Fruit fly (Drosophila melanogaster) whole organism, adult: ENCODE results near the gene Jhbp13.

Source experiments
- CG11617 ChIP-seq: fragments of 200-800 bp; sonication (Bioruptor generic); optimal IDR thresholded peaks from 2 replicates; lab custom pipeline; 2017; ENCODE audit warnings: mild to moderate bottlenecking, missing biosample characterization, missing genetic modification reagents, missing genetic modification characterization
- CG12768 ChIP-seq: fragments of 200-800 bp; sonication (Bioruptor generic); optimal IDR thresholded peaks from 2 replicates; lab custom pipeline; 2017; ENCODE audit warnings: missing biosample characterization, missing genetic modification characterization, mild to moderate bottlenecking, moderate library complexity, missing genetic modification reagents
- CG14711 ChIP-seq: fragments of 200-800 bp; sonication (Bioruptor generic); optimal IDR thresholded peaks from 2 replicates; lab custom pipeline; 2018; ENCODE audit warnings: missing biosample characterization, mild to moderate bottlenecking, missing genetic modification characterization, moderate library complexity
- CG1620 ChIP-seq: fragments of 200-800 bp; sonication (Bioruptor generic); optimal IDR thresholded peaks from 2 replicates; lab custom pipeline; 2016; ENCODE audit warnings: missing biosample characterization, missing genetic modification characterization
- CG33017 ChIP-seq: fragments of 200-800 bp; sonication (Bioruptor generic); optimal IDR thresholded peaks from 2 replicates; lab custom pipeline; 2018; ENCODE audit warnings: missing biosample characterization, mild to moderate bottlenecking, missing genetic modification characterization, moderate library complexity
- CG5204 ChIP-seq: fragments of 200-800 bp; sonication (Bioruptor generic); optimal IDR thresholded peaks from 2 replicates; lab custom pipeline; 2016; ENCODE audit warnings: missing biosample characterization, missing genetic modification characterization
- CG7045 ChIP-seq: fragments of 200-800 bp; sonication (Bioruptor generic); optimal IDR thresholded peaks from 2 replicates; lab custom pipeline; 2017; ENCODE audit warnings: missing biosample characterization, mild to moderate bottlenecking, missing genetic modification characterization
- CG7101 ChIP-seq: fragments of 200-800 bp; sonication (Bioruptor generic); optimal IDR thresholded peaks from 2 replicates; lab custom pipeline; 2018; ENCODE audit warnings: missing biosample characterization, mild to moderate bottlenecking, missing genetic modification characterization, moderate library complexity
- Clk ChIP-seq: fragments of 200-800 bp; sonication (Bioruptor generic); optimal IDR thresholded peaks from 2 replicates; lab custom pipeline; 2017; ENCODE audit warnings: missing biosample characterization, missing genetic modification characterization
- Crg-1 ChIP-seq: fragments of 200-800 bp; sonication (Bioruptor generic); optimal IDR thresholded peaks from 2 replicates; lab custom pipeline; 2016; ENCODE audit warnings: missing biosample characterization, missing genetic modification characterization
- Hr96 ChIP-seq: fragments of 200-800 bp; sonication (Bioruptor generic); optimal IDR thresholded peaks from 2 replicates; lab custom pipeline; 2016; ENCODE audit warnings: missing biosample characterization, missing genetic modification characterization
- Mnt ChIP-seq: fragments of 200-800 bp; sonication (Bioruptor generic); optimal IDR thresholded peaks from 2 replicates; lab custom pipeline; 2016; ENCODE audit warnings: missing biosample characterization, mild to moderate bottlenecking, missing genetic modification characterization
- bab1 ChIP-seq: fragments of 200-800 bp; sonication (Bioruptor generic); optimal IDR thresholded peaks from 3 replicates; lab custom pipeline; 2019; ENCODE audit warnings: missing biosample characterization, mild to moderate bottlenecking, missing genetic modification characterization, moderate library complexity
- cic ChIP-seq: fragments of 200-800 bp; sonication (Bioruptor generic); optimal IDR thresholded peaks from 2 replicates; lab custom pipeline; 2017; ENCODE audit warnings: missing biosample characterization, mild to moderate bottlenecking, missing genetic modification characterization, moderate library complexity
- cnc ChIP-seq, 2 experiments: fragments of >200 bp; optimal IDR thresholded peaks; 2 replicates each; lab custom pipeline; 2017
- kay ChIP-seq: fragments of 200-800 bp; sonication (Bioruptor generic); peaks from one replicate; lab custom pipeline; 2016; ENCODE audit warnings: missing biosample characterization, missing genetic modification characterization, borderline replicate concordance
- ovo ChIP-seq: fragments of 200-800 bp; sonication (Bioruptor generic); optimal IDR thresholded peaks from 2 replicates; lab custom pipeline; 2016; ENCODE audit warnings: missing biosample characterization, missing genetic modification characterization
- pad ChIP-seq: fragments of 200-800 bp; sonication (Bioruptor generic); optimal IDR thresholded peaks from 3 replicates; lab custom pipeline; 2017; ENCODE audit warnings: missing biosample characterization, missing genetic modification characterization, mild to moderate bottlenecking, moderate library complexity, missing genetic modification reagents
- tj ChIP-seq: fragments of 200-800 bp; sonication (Bioruptor generic); optimal IDR thresholded peaks from 3 replicates; lab custom pipeline; 2017; ENCODE audit warnings: missing biosample characterization, mild to moderate bottlenecking, missing genetic modification characterization, moderate library complexity
- toe ChIP-seq: fragments of 200-800 bp; sonication (Bioruptor generic); optimal IDR thresholded peaks from 2 replicates; lab custom pipeline; 2016; ENCODE audit warnings: missing biosample characterization, missing genetic modification characterization

The Jhbp13 gene

DNA sequence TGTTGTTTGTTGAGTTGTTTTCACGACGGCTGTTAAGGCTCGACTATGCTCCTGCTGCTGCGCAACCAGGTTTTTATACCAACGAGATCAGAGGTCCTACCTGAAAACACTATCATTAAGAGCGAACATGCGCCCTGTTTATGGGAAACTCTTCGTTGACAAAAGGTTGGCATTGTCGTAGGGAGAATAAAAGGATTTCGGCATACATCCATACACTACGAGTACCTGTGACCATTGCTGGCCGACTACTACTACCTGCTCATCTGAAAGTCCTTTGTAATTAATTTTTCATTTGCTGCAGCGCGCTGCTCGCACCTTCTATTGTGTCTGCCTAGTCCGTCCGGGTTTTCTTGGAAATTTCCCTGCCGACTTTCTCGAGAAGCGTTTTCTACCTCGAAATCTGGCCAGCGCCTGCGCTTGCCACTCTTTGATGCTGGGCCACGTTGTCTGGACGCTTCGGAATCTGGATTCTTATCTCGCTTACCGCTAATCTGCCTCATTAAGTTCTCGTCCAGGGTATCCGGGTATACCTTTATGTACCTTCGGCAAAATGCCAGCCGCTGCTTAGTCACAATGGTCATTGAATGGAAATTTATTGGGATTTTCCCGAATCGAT lies 14.5 kb upstream of the Jhbp13 start, which contains the start of gene CG15480:
Gene CG15480 (minus strand): TSS at position 51 of the 616 bp plus-strand sequence.
- TF ChIP-seq tj (GFP tag; lab: Kevin White, UChicago) (no peak), Hr96 (GFP tag; lab: Kevin White, UChicago) (no peak), kay (no peak), bab1 (GFP tag; lab: Kevin White, UChicago) (no peak), CG1620 (GFP tag; lab: Kevin White, UChicago) (no peak), CG7101 (tag; lab: Kevin White, UChicago) (no peak), CG14711 (tag; lab: Kevin White, UChicago) (no peak), cnc (optimal IDR thresholded peaks at IDR 0.05; lab: Kevin White, UChicago) (no peak)

DNA sequence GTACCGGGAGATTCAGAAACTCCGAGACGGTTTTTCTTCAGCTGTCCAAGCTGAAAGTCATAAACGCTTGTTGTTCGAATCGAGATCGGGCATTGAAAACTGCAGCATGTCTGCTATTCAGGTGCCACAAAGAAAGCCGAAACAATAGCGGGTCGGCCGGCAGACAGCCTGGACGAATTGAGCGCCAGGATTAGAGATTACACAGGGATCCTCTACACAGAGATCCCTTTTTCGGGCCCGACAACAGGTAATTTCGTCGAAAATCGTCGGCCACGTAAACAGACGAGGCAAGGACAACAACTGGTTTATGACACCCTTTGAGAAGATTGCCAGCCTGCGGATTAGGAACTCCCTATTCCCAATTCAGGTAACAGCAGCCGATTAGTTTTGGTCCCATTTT lies 12.5 kb upstream of the Jhbp13 start, which contains the start of gene CG16813:
Gene CG16813 (plus strand): TSS at position 288 of the 400 bp plus-strand sequence.
- TF ChIP-seq CG33017 (tag; lab: Kevin White, UChicago) (no peak), cnc (optimal IDR thresholded peaks at IDR 0.05; lab: Kevin White, UChicago) (no peak), Hr96 (GFP tag; lab: Kevin White, UChicago) (no peak)

dm6 chr2L:13229388-13229882 lies 10.4 kb upstream of the Jhbp13 start, which contains the start of gene CG16815:
Gene CG16815, plus strand, starts transcription at chr2L:13229832.
- TF ChIP-seq toe (GFP tag; lab: Kevin White, UChicago) (no peak), CG12768 (GFP tag; lab: Kevin White, UChicago) (no peak), Mnt (GFP tag; lab: Kevin White, UChicago) (no peak), tj (GFP tag; lab: Kevin White, UChicago) (no peak), CG5204 (GFP tag; lab: Kevin White, UChicago) (no peak), kay (no peak), CG11617 (GFP tag; lab: Kevin White, UChicago) (no peak), bab1 (GFP tag; lab: Kevin White, UChicago) (no peak), Clk (no peak), CG33017 (tag; lab: Kevin White, UChicago) (no peak), Crg-1 (GFP tag; lab: Kevin White, UChicago) (no peak), CG7101 (tag; lab: Kevin White, UChicago) (no peak), CG7045 (GFP tag; lab: Kevin White, UChicago) (no peak), ovo (GFP tag; lab: Kevin White, UChicago) (no peak), CG14711 (tag; lab: Kevin White, UChicago) (no peak), pad (GFP tag; lab: Kevin White, UChicago) (no peak), cnc (optimal IDR thresholded peaks at IDR 0.05; lab: Kevin White, UChicago) (no peak), cic (GFP tag; lab: Kevin White, UChicago) (no peak), CG1620 (GFP tag; lab: Kevin White, UChicago) (no peak)

DNA sequence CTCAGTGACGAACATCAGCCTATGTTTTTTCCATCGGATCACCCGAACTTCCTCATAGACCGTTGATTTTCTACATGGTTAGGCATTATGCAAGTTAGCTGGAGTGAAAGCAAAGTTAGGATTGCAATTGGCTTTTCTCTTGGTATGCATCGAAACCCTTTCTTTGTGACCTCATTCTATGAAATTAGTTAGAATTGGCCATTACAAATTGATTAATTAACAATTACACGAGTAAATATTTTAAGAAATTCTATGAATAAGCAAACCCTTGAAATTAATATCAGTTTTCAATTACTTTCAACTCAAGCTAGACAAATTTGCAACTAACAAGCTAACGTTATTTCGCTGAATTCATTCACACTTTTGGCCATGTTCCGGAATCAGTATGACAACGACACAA lies 8.1 kb upstream of the Jhbp13 start, which contains the start of gene Prosalpha6T:
Gene Prosalpha6T (plus strand): TSS at position 301 of the 400 bp plus-strand sequence.
- TF ChIP-seq kay, result peak; percentile 6
- no peak for TF ChIP-seq ovo (GFP tag; lab: Kevin White, UChicago)
- no peak for TF ChIP-seq pad (GFP tag; lab: Kevin White, UChicago)
- TF ChIP-seq CG5204 (GFP tag; lab: Kevin White, UChicago), result no peak
- TF ChIP-seq Hr96 (GFP tag; lab: Kevin White, UChicago), result no peak
- TF ChIP-seq bab1 (GFP tag; lab: Kevin White, UChicago), result no peak
- no peak for TF ChIP-seq CG33017 (tag; lab: Kevin White, UChicago)

DNA sequence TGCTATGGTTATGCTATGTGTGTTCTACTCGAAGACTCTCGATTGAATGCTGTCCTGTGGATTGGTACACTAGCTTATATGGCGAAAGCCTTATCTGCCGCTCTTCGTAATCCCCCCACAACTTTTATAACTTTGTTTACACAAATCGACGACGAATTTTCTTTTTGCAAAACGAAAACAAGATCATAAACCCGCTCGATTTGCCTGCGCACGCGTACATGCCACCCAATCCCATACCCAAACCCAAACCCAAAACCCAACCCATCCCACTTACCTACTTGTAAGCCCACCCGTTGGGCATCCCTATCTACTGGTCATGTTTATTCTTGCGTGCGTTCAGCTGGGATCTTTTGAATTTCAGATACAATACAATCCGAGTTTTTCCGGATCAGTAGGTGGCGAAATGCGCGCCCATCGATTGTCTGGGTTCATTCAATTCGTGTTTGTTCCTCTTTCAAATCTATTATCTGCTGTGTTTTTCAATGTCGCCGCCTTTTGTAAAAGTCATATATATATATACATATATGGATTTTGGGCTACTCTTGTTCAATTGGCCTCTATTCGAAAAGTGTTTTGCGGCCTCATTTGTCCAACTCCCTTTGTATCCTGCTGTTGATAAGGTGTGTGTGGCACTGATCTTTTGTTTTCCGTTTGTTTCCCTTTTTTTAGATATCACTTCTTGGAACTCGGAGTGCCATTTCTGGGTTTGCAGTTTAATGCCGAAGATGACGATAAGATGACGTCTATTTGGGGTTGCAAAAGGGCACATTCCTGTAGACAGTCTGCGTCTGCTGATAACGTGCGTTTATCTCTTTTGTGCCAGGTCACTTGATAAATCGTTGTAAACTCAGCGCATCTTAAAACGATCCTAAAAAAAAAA lies 4.9 kb upstream of the Jhbp13 start, which contains the start of gene Mabi:
Gene Mabi (minus strand): TSS at position 51 of the 880 bp plus-strand sequence.
- TF ChIP-seq Mnt (GFP tag; lab: Kevin White, UChicago) (no peak), Crg-1 (GFP tag; lab: Kevin White, UChicago) (no peak), CG5204 (GFP tag; lab: Kevin White, UChicago) (no peak), Clk (no peak), Hr96 (GFP tag; lab: Kevin White, UChicago) (no peak), kay (no peak), CG33017 (tag; lab: Kevin White, UChicago) (no peak), cic (GFP tag; lab: Kevin White, UChicago) (no peak), CG11617 (GFP tag; lab: Kevin White, UChicago) (no peak), tj (GFP tag; lab: Kevin White, UChicago) (no peak), ovo (GFP tag; lab: Kevin White, UChicago) (no peak), CG1620 (GFP tag; lab: Kevin White, UChicago) (no peak), toe (GFP tag; lab: Kevin White, UChicago) (no peak), CG7101 (tag; lab: Kevin White, UChicago) (no peak)

- TF ChIP-seq kay (no peak), Clk (no peak), CG5204 (GFP tag; lab: Kevin White, UChicago) (no peak), tj (GFP tag; lab: Kevin White, UChicago) (no peak), Hr96 (GFP tag; lab: Kevin White, UChicago) (no peak), CG11617 (GFP tag; lab: Kevin White, UChicago) (no peak), bab1 (GFP tag; lab: Kevin White, UChicago) (no peak), CG7101 (tag; lab: Kevin White, UChicago) (no peak), Crg-1 (GFP tag; lab: Kevin White, UChicago) (no peak), CG1620 (GFP tag; lab: Kevin White, UChicago) (no peak), CG12768 (GFP tag; lab: Kevin White, UChicago) (no peak)
These were observed 3.6 kb upstream of the Jhbp13 start, which contains the start of gene Jhbp14 for dm6 chr2L:13236194-13236593. Gene Jhbp14, plus strand, starts transcription at chr2L:13236494.
